Fruit fly (Drosophila melanogaster): Measurements from ENCODE around the gene CG42238.
A peak's percentile ranks its signal among the peaks of the same experiment; 100 is the strongest.

The CG42238 gene

DNA sequence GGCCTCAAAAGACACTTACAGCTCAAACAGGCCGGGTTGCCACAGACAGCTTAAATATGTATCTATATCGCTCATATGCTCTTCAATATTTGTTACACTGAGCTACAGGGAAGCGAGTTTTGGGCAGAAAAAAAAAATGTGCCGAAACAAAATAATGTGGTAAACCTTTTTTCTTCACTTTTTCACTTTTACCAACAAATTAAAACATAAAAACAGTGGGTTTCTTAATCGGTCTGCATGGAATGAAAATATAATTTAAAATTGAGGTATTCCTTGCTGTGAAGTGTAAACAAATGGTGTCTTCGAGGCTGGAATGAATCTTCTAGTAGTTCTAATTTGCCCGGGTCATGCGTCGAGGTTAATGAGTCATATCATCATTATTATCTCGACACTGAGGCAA lies 13.2 kb downstream of the CG42238 start (continued):
- TF ChIP-seq MTF-1 (GFP tag; optimal IDR thresholded peaks at IDR 0.05; ENCODE audit: borderline replicate concordance) = no peak
- TF ChIP-seq HmgZ (tag; optimal IDR thresholded peaks at IDR 0.05) = peak; percentile 5
- peak; percentile 21 for TF ChIP-seq CG16863 (GFP tag; optimal IDR thresholded peaks at IDR 0.05)
- 0 out of 2 replicates have a peak, but pooled peaks have one; percentile 32 for TF ChIP-seq al (GFP tag; IDR thresholded peaks at IDR 0.05)
- peak; percentile 42 for TF ChIP-seq HLH54F (GFP tag; optimal IDR thresholded peaks at IDR 0.05)
- TF ChIP-seq CG7745 (tag; optimal IDR thresholded peaks at IDR 0.05) = no peak
- TF ChIP-seq CG14860 (GFP tag; IDR thresholded peaks at IDR 0.05; ENCODE audit: partially characterized antibody) = no peak
- TF ChIP-seq YL-1 (GFP tag; optimal IDR thresholded peaks at IDR 0.05) = no peak
- TF ChIP-seq stwl (tag; optimal IDR thresholded peaks at IDR 0.05) = no peak
- peak; percentile 46 for TF ChIP-seq CG12155 (GFP tag; optimal IDR thresholded peaks at IDR 0.05)
- peak; percentile 7 for TF ChIP-seq CG13296 (GFP tag; optimal IDR thresholded peaks at IDR 0.05)
- TF ChIP-seq bcd (GFP tag; optimal IDR thresholded peaks at IDR 0.05) = peak; percentile 67
- no peak for TF ChIP-seq Dfd (GFP tag; optimal IDR thresholded peaks at IDR 0.05)
- TF ChIP-seq CG12299 (tag; optimal IDR thresholded peaks at IDR 0.05) = no peak
- TF ChIP-seq CG4617 (GFP tag; optimal IDR thresholded peaks at IDR 0.05; ENCODE audit: borderline replicate concordance) = no peak
- TF ChIP-seq MESR4 (GFP tag; optimal IDR thresholded peaks at IDR 0.05) = no peak
- peak; percentile 13 for TF ChIP-seq CG5245 (GFP tag; optimal IDR thresholded peaks at IDR 0.05)
- no peak for TF ChIP-seq Taf1 (GFP tag; IDR thresholded peaks at IDR 0.05)
- TF ChIP-seq Xrp1 (GFP tag; IDR thresholded peaks at IDR 0.05) = peak; percentile 83
- peak; percentile 32; the same call in 1 of the 3 replicates for TF ChIP-seq croc (GFP tag; conservative IDR thresholded peaks at IDR 0.05)
- TF ChIP-seq z (GFP tag; IDR thresholded peaks at IDR 0.05) = no peak
- TF ChIP-seq CG10147 (GFP tag; optimal IDR thresholded peaks at IDR 0.05) = peak; percentile 59
- no peak for TF ChIP-seq CG42726 (GFP tag; IDR thresholded peaks at IDR 0.05; ENCODE audit: partially characterized antibody)
- TF ChIP-seq chinmo (GFP tag; IDR thresholded peaks at IDR 0.05; ENCODE audit: partially characterized antibody) = no peak
- TF ChIP-seq Dll (GFP tag; IDR thresholded peaks at IDR 0.05; ENCODE audit: partially characterized antibody) = no peak
- peak; percentile 76 for TF ChIP-seq PHDP (tag; optimal IDR thresholded peaks at IDR 0.05)
- TF ChIP-seq CG18619 (GFP tag; optimal IDR thresholded peaks at IDR 0.05) = peak; percentile 58
- TF ChIP-seq BtbVII (GFP tag; optimal IDR thresholded peaks at IDR 0.05) = peak; percentile 55
- TF ChIP-seq E2f1 (GFP tag; IDR thresholded peaks at IDR 0.05) = 0 out of 2 replicates have a peak, but pooled peaks have one; percentile 36
- peak; percentile 8 for TF ChIP-seq CG17385 (GFP tag; optimal IDR thresholded peaks at IDR 0.05)
- peak; percentile 70 for TF ChIP-seq CG12391 (tag; optimal IDR thresholded peaks at IDR 0.05)
- TF ChIP-seq Med (GFP tag) = peak; percentile 94
- TF ChIP-seq CG31388 (GFP tag; optimal IDR thresholded peaks at IDR 0.05) = no peak
- no peak for TF ChIP-seq Stat92E (GFP tag; optimal IDR thresholded peaks at IDR 0.05)
- TF ChIP-seq CTCF (GFP tag; optimal IDR thresholded peaks at IDR 0.05) = no peak
- TF ChIP-seq danr (GFP tag; IDR thresholded peaks at IDR 0.05) = no peak
- peak; percentile 27 for TF ChIP-seq fu2 (GFP tag; optimal IDR thresholded peaks at IDR 0.05)
- TF ChIP-seq mirr (GFP tag; optimal IDR thresholded peaks at IDR 0.05) = no peak
- TF ChIP-seq CG7556 (GFP tag; optimal IDR thresholded peaks at IDR 0.05) = peak; percentile 63
- peak; percentile 29 for TF ChIP-seq CG6654 (GFP tag; optimal IDR thresholded peaks at IDR 0.05)
- peak; percentile 44 for TF ChIP-seq cwo (GFP tag; optimal IDR thresholded peaks at IDR 0.05)
- 0 out of 2 replicates have a peak, but pooled peaks have one; percentile 26 for TF ChIP-seq CG11247 (GFP tag; IDR thresholded peaks at IDR 0.05)
- no peak for TF ChIP-seq h (optimal IDR thresholded peaks at IDR 0.05)
- peak; percentile 4 for TF ChIP-seq CG6683 (GFP tag; optimal IDR thresholded peaks at IDR 0.05)
- no peak for TF ChIP-seq lov (optimal IDR thresholded peaks at IDR 0.05)
- TF ChIP-seq lov (GFP tag; IDR thresholded peaks at IDR 0.05) = no peak
- TF ChIP-seq Myb (GFP tag; optimal IDR thresholded peaks at IDR 0.05) = peak; percentile 23
- TF ChIP-seq Ssrp (tag; optimal IDR thresholded peaks at IDR 0.05) = peak; percentile 55
- peak; percentile 39 for TF ChIP-seq Dip3 (GFP tag; optimal IDR thresholded peaks at IDR 0.05)
- TF ChIP-seq chif (GFP tag; optimal IDR thresholded peaks at IDR 0.05) = peak; percentile 35 to 67
- no peak for TF ChIP-seq Sin3A (optimal IDR thresholded peaks at IDR 0.05)
